Worm (Caenorhabditis elegans) whole organism, mixed stage, embryonic: ENCODE measurements around the gene spat-1.

Experiments used
- blmp-1 ChIP-seq: fragments of 150-350 bp; optimal IDR thresholded peaks from 2 replicates; lab custom pipeline; 2014; ENCODE audit warnings: missing biosample characterization, missing genetic modification characterization
- elt-3 ChIP-seq: fragments of 150-350 bp; optimal IDR thresholded peaks from 2 replicates; lab custom pipeline; 2014; ENCODE audit warnings: missing biosample characterization, missing genetic modification characterization
- mab-5 ChIP-seq: fragments of 150-350 bp; optimal IDR thresholded peaks from 2 replicates; lab custom pipeline; 2014; ENCODE audit warnings: missing biosample characterization, missing genetic modification characterization
- nhr-12 ChIP-seq: fragments of 150-350 bp; optimal IDR thresholded peaks from 2 replicates; lab custom pipeline; 2014; ENCODE audit warnings: missing biosample characterization, missing genetic modification characterization
- nhr-237 ChIP-seq: fragments of 150-350 bp; optimal IDR thresholded peaks from 2 replicates; lab custom pipeline; 2014; ENCODE audit warnings: missing biosample characterization, missing genetic modification characterization
- nhr-76 ChIP-seq: sonication (generic microtip); optimal IDR thresholded peaks from 2 replicates; lab custom pipeline; 2017; ENCODE audit warnings: missing biosample characterization, missing genetic modification characterization
- pha-4 ChIP-seq: fragments of 150-350 bp; optimal IDR thresholded peaks from 2 replicates; lab custom pipeline; 2018; ENCODE audit warnings: missing biosample characterization, missing genetic modification reagents, missing genetic modification characterization
- unc-62 ChIP-seq: fragments of 150-350 bp; optimal IDR thresholded peaks from 2 replicates; lab custom pipeline; 2014; ENCODE audit warnings: missing biosample characterization, missing genetic modification reagents, missing genetic modification characterization

DNA sequence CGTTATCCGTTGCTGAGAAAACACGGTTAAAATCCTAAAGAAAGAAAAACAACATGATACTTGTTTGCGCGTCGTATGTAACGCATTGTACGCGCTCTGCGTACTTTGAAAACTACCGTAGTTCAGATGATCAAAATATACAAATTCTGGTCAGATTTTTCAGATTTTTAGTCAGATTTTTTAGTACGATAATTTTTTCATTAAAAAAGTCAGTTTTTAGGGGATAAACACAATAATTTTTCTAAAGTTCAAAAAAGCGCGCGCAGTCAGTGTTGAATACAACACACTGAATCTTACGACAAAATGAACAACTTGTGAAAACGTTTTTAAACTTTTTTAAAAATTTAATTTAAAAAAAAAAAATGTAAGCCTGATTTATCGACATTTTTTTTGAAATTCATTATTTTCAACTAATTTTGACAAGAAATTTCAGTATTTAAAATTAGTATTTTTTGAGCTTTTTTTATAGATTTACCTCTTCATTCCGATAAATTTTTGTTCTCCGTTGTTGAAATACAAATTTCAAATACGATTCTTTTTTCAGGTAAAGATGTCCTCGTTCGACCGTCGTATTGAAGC, 4.8 kb upstream of the spat-1 start, which contains the start of gene pot-2:
- TF ChIP-seq mab-5 (tag; lab: Kevin White, UChicago), result no peak
- TF ChIP-seq nhr-12 (tag; lab: Kevin White, UChicago), result no peak
- no peak for TF ChIP-seq unc-62 (GFP tag; lab: Kevin White, UChicago)
- no peak for TF ChIP-seq pha-4 (tag; lab: Kevin White, UChicago)
- TF ChIP-seq elt-3 (tag; lab: Kevin White, UChicago), result no peak
- no peak for TF ChIP-seq blmp-1
- TF ChIP-seq nhr-76 (tag; lab: Kevin White, UChicago), result no peak
- no peak for TF ChIP-seq nhr-237
